ENCODE assay signal across 3 worm cellular contexts in the genomic region with DNA sequence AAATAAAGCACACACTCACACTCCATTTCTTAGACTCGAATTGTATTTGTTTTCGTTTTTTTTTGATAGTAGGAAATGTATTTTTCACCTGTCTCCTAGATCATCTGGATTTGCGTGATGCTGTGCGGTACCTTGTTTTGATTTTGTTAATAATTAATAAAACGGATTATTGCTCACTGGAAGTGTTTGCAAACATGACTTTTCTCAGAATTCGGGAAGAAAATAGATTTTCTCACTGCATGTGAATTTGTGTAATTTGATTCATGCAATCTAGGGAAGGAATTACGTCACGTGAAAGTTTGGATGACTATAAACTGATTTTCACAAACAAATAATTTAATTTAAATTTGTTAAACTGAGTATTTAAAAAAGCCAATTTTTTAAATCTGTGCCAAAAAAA.
TF ChIP-seq lines count a peak whose summit lies in the region.

No protein-coding gene starts in this region.

TF ChIP-seq in whole organism, L1 larva, 84 proteins besides CTCF, POLR2A, EP300 and RAD21 (continued from another document and continues in another):
- TF ChIP-seq snpc-4 (tag; optimal IDR thresholded peaks at IDR 0.05; lab: Kevin White, UChicago) (no peak), egl-13 (tag; optimal IDR thresholded peaks at IDR 0.05; lab: Kevin White, UChicago) (peak; percentile 26), lsy-2 (tag; optimal IDR thresholded peaks at IDR 0.05; lab: Kevin White, UChicago) (peak in 1 of 2 experiments; percentile 18), egl-27 (tag; optimal IDR thresholded peaks at IDR 0.05; lab: Kevin White, UChicago) (no peak), nhr-84 (tag; optimal IDR thresholded peaks at IDR 0.05; lab: Kevin White, UChicago) (no peak), dsc-1 (tag; optimal IDR thresholded peaks at IDR 0.05; lab: Kevin White, UChicago) (peak; percentile 58), nhr-47 (tag; optimal IDR thresholded peaks at IDR 0.05; lab: Kevin White, UChicago) (peak; percentile 78), nhr-28 (tag; optimal IDR thresholded peaks at IDR 0.05; lab: Kevin White, UChicago) (no peak), blmp-1 (tag; optimal IDR thresholded peaks at IDR 0.05; lab: Kevin White, UChicago) (no peak), swsn-7 (tag; optimal IDR thresholded peaks at IDR 0.05; lab: Kevin White, UChicago) (peak; percentile 17), C16A3.4 (tag; optimal IDR thresholded peaks at IDR 0.05; lab: Kevin White, UChicago) (no peak), aly-2 (tag; optimal IDR thresholded peaks at IDR 0.05; lab: Kevin White, UChicago) (no peak), ets-5 (GFP tag; IDR thresholded peaks at IDR 0.05; lab: Robert Waterston, UW) (no peak), nhr-19 (GFP tag; conservative IDR thresholded peaks at IDR 0.05; lab: Robert Waterston, UW) (no peak), grh-1 (GFP tag; IDR thresholded peaks at IDR 0.05; lab: Robert Waterston, UW) (no peak), mdl-1 (tag; optimal IDR thresholded peaks at IDR 0.05; lab: Kevin White, UChicago) (no peak), ama-1 (optimal IDR thresholded peaks at IDR 0.05; lab: Kevin White, UChicago) (no peak), ces-1 (GFP tag; optimal IDR thresholded peaks at IDR 0.05; lab: Kevin White, UChicago) (no peak), fkh-10 (GFP tag; optimal IDR thresholded peaks at IDR 0.05; lab: Kevin White, UChicago) (no peak), hlh-17 (GFP tag; optimal IDR thresholded peaks at IDR 0.05; lab: Kevin White, UChicago; ENCODE audit: borderline replicate concordance) (no peak), zag-1 (tag; optimal IDR thresholded peaks at IDR 0.05; lab: Kevin White, UChicago) (no peak), sptf-1 (tag; optimal IDR thresholded peaks at IDR 0.05; lab: Kevin White, UChicago) (no peak), mab-9 (GFP tag; IDR thresholded peaks at IDR 0.05; lab: Robert Waterston, UW) (no peak), lin-39 (tag; optimal IDR thresholded peaks at IDR 0.05; lab: Kevin White, UChicago) (no peak), unc-30 (tag; optimal IDR thresholded peaks at IDR 0.05; lab: Kevin White, UChicago) (no peak), skn-1 (tag; optimal IDR thresholded peaks at IDR 0.05; lab: Kevin White, UChicago) (no peak), C34B4.2 (tag; optimal IDR thresholded peaks at IDR 0.05; lab: Kevin White, UChicago) (no peak), lin-14 (GFP tag; optimal IDR thresholded peaks at IDR 0.05; lab: Kevin White, UChicago) (peak; percentile 60), snu-23 (GFP tag; optimal IDR thresholded peaks at IDR 0.05; lab: Kevin White, UChicago) (no peak), rnt-1 (tag; optimal IDR thresholded peaks at IDR 0.05; lab: Kevin White, UChicago) (no peak), sox-4 (tag; optimal IDR thresholded peaks at IDR 0.05; lab: Kevin White, UChicago) (no peak), Y116A8C.19 (tag; optimal IDR thresholded peaks at IDR 0.05; lab: Kevin White, UChicago; ENCODE audit: borderline replicate concordance) (no peak), aha-1 (tag; optimal IDR thresholded peaks at IDR 0.05; lab: Kevin White, UChicago) (no peak), nhr-77 (tag; optimal IDR thresholded peaks at IDR 0.05; lab: Kevin White, UChicago) (no peak), nhr-237 (tag; optimal IDR thresholded peaks at IDR 0.05; lab: Kevin White, UChicago) (no peak), elt-3 (tag; optimal IDR thresholded peaks at IDR 0.05; lab: Kevin White, UChicago) (no peak), nhr-20 (tag; optimal IDR thresholded peaks at IDR 0.05; lab: Kevin White, UChicago) (peak; percentile 44), lin-15B (tag; optimal IDR thresholded peaks at IDR 0.05; lab: Kevin White, UChicago) (no peak), lir-3 (tag; optimal IDR thresholded peaks at IDR 0.05; lab: Kevin White, UChicago; ENCODE audit: poor library complexity) (no peak), ztf-11 (tag; optimal IDR thresholded peaks at IDR 0.05; lab: Kevin White, UChicago) (no peak), irx-1 (tag; optimal IDR thresholded peaks at IDR 0.05; lab: Kevin White, UChicago) (no peak), ceh-82 (tag; optimal IDR thresholded peaks at IDR 0.05; lab: Kevin White, UChicago) (no peak), nhr-76 (tag; optimal IDR thresholded peaks at IDR 0.05; lab: Kevin White, UChicago) (no peak), ceh-8 (GFP tag; optimal IDR thresholded peaks at IDR 0.05; lab: Kevin White, UChicago) (no peak), F16B12.6 (tag; optimal IDR thresholded peaks at IDR 0.05; lab: Kevin White, UChicago) (no peak)

TF ChIP-seq in whole organism, L2 larva, 48 proteins besides CTCF, POLR2A, EP300 and RAD21 (continued from another document):
- TF ChIP-seq elt-3 (tag; optimal IDR thresholded peaks at IDR 0.05; lab: Kevin White, UChicago): no peak
TF ChIP-seq in whole organism, L2 larva: peak in this region for 7.

TF ChIP-seq in whole organism, L4 larva, 104 proteins besides CTCF, POLR2A, EP300 and RAD21 (continued from another document):
- no peak for TF ChIP-seq nhr-76 (tag; optimal IDR thresholded peaks at IDR 0.05; lab: Kevin White, UChicago)
- peak; percentile 78 for TF ChIP-seq ces-1 (GFP tag; optimal IDR thresholded peaks at IDR 0.05; lab: Kevin White, UChicago)
- peak; percentile 67 for TF ChIP-seq hlh-30 (tag; optimal IDR thresholded peaks at IDR 0.05; lab: Kevin White, UChicago; ENCODE audit: insufficient read depth)
- no peak for TF ChIP-seq nhr-25 (tag; optimal IDR thresholded peaks at IDR 0.05; lab: Kevin White, UChicago; ENCODE audit: borderline replicate concordance, insufficient read depth)
- peak; percentile 47 for TF ChIP-seq mep-1 (tag; optimal IDR thresholded peaks at IDR 0.05; lab: Kevin White, UChicago)
- TF ChIP-seq mxl-2 (GFP tag; conservative IDR thresholded peaks at IDR 0.05; lab: Robert Waterston, UW): no peak
- no peak for TF ChIP-seq mes-2 (tag; optimal IDR thresholded peaks at IDR 0.05; lab: Kevin White, UChicago; ENCODE audit: poor library complexity, severe bottlenecking)
- TF ChIP-seq nhr-42 (GFP tag; IDR thresholded peaks at IDR 0.05; lab: Robert Waterston, UW): no peak
- 0 out of 2 replicates have a peak, but pooled peaks have one; percentile 26 for TF ChIP-seq dmd-6 (GFP tag; IDR thresholded peaks at IDR 0.05; lab: Robert Waterston, UW)
- no peak for TF ChIP-seq F49E8.2 (tag; optimal IDR thresholded peaks at IDR 0.05; lab: Kevin White, UChicago; ENCODE audit: borderline replicate concordance)
- TF ChIP-seq zfp-2 (tag; optimal IDR thresholded peaks at IDR 0.05; lab: Kevin White, UChicago): no peak
- TF ChIP-seq nhr-111 (GFP tag; optimal IDR thresholded peaks at IDR 0.05; lab: Kevin White, UChicago): no peak
- TF ChIP-seq lsy-2 (tag; optimal IDR thresholded peaks at IDR 0.05; lab: Kevin White, UChicago): peak in 1 of 2 experiments; percentile 35
- no peak for TF ChIP-seq F37D6.2 (tag; optimal IDR thresholded peaks at IDR 0.05; lab: Kevin White, UChicago)
- no peak for TF ChIP-seq Y105C5A.15 (GFP tag; IDR thresholded peaks at IDR 0.05; lab: Robert Waterston, UW)
- TF ChIP-seq aha-1 (tag; lab: Kevin White, UChicago): peak; percentile 96
- no peak for TF ChIP-seq spr-1 (tag; optimal IDR thresholded peaks at IDR 0.05; lab: Kevin White, UChicago)
- no peak for TF ChIP-seq jun-1 (tag; optimal IDR thresholded peaks at IDR 0.05; lab: Kevin White, UChicago)
- TF ChIP-seq zfp-3 (GFP tag; conservative IDR thresholded peaks at IDR 0.05; lab: Robert Waterston, UW): no peak
- TF ChIP-seq unc-130 (GFP tag; optimal IDR thresholded peaks at IDR 0.05; lab: Kevin White, UChicago): no peak
- no peak for TF ChIP-seq madf-9 (GFP tag; conservative IDR thresholded peaks at IDR 0.05; lab: Robert Waterston, UW)
- peak; percentile 47 for TF ChIP-seq nhr-11 (tag; optimal IDR thresholded peaks at IDR 0.05; lab: Kevin White, UChicago)
- no peak for TF ChIP-seq spr-3 (GFP tag; optimal IDR thresholded peaks at IDR 0.05; lab: Kevin White, UChicago)
- no peak for TF ChIP-seq arid-1 (GFP tag; conservative IDR thresholded peaks at IDR 0.05; lab: Robert Waterston, UW)
- no peak for TF ChIP-seq ceh-20 (GFP tag; IDR thresholded peaks at IDR 0.05; lab: Robert Waterston, UW)
